Fruit fly (Drosophila melanogaster): ENCODE results near the gene lilli.

lilli gene

dm6 chr2L:2886226-2886569 is 469 bp downstream of the lilli start:
- TF ChIP-seq CG11617 (GFP tag; optimal IDR thresholded peaks at IDR 0.05) (no peak), Crg-1 (GFP tag; optimal IDR thresholded peaks at IDR 0.05) (no peak), cnc (optimal IDR thresholded peaks at IDR 0.05) (no peak), CG33017 (tag; optimal IDR thresholded peaks at IDR 0.05) (no peak), CG1620 (GFP tag; optimal IDR thresholded peaks at IDR 0.05) (no peak), CG5204 (GFP tag; optimal IDR thresholded peaks at IDR 0.05) (no peak), cic (GFP tag; optimal IDR thresholded peaks at IDR 0.05) (no peak), CG7045 (GFP tag; optimal IDR thresholded peaks at IDR 0.05) (no peak), kay (GFP tag; ENCODE audit: borderline replicate concordance) (no peak), tj (GFP tag; optimal IDR thresholded peaks at IDR 0.05) (no peak), ovo (GFP tag; optimal IDR thresholded peaks at IDR 0.05) (no peak), CG12768 (GFP tag; optimal IDR thresholded peaks at IDR 0.05) (no peak), Hr96 (GFP tag; optimal IDR thresholded peaks at IDR 0.05) (no peak)

- TF ChIP-seq Clk (GFP tag; optimal IDR thresholded peaks at IDR 0.05) (no peak), cic (GFP tag; optimal IDR thresholded peaks at IDR 0.05) (no peak), CG14711 (tag; optimal IDR thresholded peaks at IDR 0.05) (no peak), Hr96 (GFP tag; optimal IDR thresholded peaks at IDR 0.05) (no peak), CG12768 (GFP tag; optimal IDR thresholded peaks at IDR 0.05) (no peak), Mnt (GFP tag; optimal IDR thresholded peaks at IDR 0.05) (no peak), tj (GFP tag; optimal IDR thresholded peaks at IDR 0.05) (peak; percentile 94), kay (GFP tag; ENCODE audit: borderline replicate concordance) (peak; percentile 70)
Observed at dm6 chr2L:2886613-2887537, 1.1 kb downstream of the lilli start.

dm6 chr2L:2887760-2888600 is 2.3 kb downstream of the lilli start:
- TF ChIP-seq ovo (GFP tag; optimal IDR thresholded peaks at IDR 0.05) (peak; percentile 92), CG12768 (GFP tag; optimal IDR thresholded peaks at IDR 0.05) (no peak), Mnt (GFP tag; optimal IDR thresholded peaks at IDR 0.05) (no peak), CG14711 (tag; optimal IDR thresholded peaks at IDR 0.05) (no peak), bab1 (GFP tag; optimal IDR thresholded peaks at IDR 0.05) (no peak), Hr96 (GFP tag; optimal IDR thresholded peaks at IDR 0.05) (no peak), pad (GFP tag; optimal IDR thresholded peaks at IDR 0.05) (peak; percentile 24), CG1620 (GFP tag; optimal IDR thresholded peaks at IDR 0.05) (no peak), CG5204 (GFP tag; optimal IDR thresholded peaks at IDR 0.05) (no peak), tj (GFP tag; optimal IDR thresholded peaks at IDR 0.05) (no peak), Clk (GFP tag; optimal IDR thresholded peaks at IDR 0.05) (no peak), Crg-1 (GFP tag; optimal IDR thresholded peaks at IDR 0.05) (no peak), kay (GFP tag; ENCODE audit: borderline replicate concordance) (peak; percentile 92), CG11617 (GFP tag; optimal IDR thresholded peaks at IDR 0.05) (peak; percentile 28), CG7045 (GFP tag; optimal IDR thresholded peaks at IDR 0.05) (no peak), CG33017 (tag; optimal IDR thresholded peaks at IDR 0.05) (no peak), toe (GFP tag; optimal IDR thresholded peaks at IDR 0.05) (no peak), CG7101 (tag; optimal IDR thresholded peaks at IDR 0.05) (no peak), cnc (optimal IDR thresholded peaks at IDR 0.05) (no peak), cic (GFP tag; optimal IDR thresholded peaks at IDR 0.05) (no peak)

DNA sequence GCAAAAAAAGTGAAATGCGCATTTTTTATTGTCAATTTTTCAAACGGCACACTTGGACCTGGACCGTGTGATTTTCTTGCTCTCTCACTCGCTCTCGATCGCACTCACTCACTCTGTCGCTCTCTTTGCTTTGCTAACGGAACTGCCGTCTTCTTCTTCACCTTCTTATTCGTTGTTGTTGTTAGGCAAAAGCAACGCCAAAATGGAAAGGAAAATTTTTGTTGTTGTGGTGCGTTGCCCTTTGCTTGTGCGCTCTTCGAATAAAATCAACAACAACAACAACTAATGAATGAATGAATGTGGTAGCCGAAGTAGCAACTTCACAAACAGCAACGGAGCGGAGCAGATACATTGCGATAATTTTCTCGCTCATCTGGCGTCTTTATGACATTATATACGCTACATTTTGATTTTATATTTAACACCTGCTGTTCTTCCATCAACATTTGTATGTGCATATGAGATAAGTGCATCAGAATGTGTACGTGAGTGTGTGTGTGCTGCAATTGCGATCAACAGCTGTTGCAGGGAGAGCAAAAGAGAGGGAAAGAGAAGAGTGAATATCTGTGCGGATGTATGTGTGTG is 3.2 kb downstream of the lilli start:
- TF ChIP-seq Clk (GFP tag; optimal IDR thresholded peaks at IDR 0.05) (no peak), tj (GFP tag; optimal IDR thresholded peaks at IDR 0.05) (peak; percentile 7), toe (GFP tag; optimal IDR thresholded peaks at IDR 0.05) (no peak), CG1620 (GFP tag; optimal IDR thresholded peaks at IDR 0.05) (no peak), pad (GFP tag; optimal IDR thresholded peaks at IDR 0.05) (no peak), cnc (optimal IDR thresholded peaks at IDR 0.05) (no peak), CG14711 (tag; optimal IDR thresholded peaks at IDR 0.05) (no peak), Mnt (GFP tag; optimal IDR thresholded peaks at IDR 0.05) (no peak), CG5204 (GFP tag; optimal IDR thresholded peaks at IDR 0.05) (no peak), Crg-1 (GFP tag; optimal IDR thresholded peaks at IDR 0.05) (no peak), CG33017 (tag; optimal IDR thresholded peaks at IDR 0.05) (peak; percentile 50), Hr96 (GFP tag; optimal IDR thresholded peaks at IDR 0.05) (no peak), ovo (GFP tag; optimal IDR thresholded peaks at IDR 0.05) (peak; percentile 85), kay (GFP tag; ENCODE audit: borderline replicate concordance) (no peak), CG11617 (GFP tag; optimal IDR thresholded peaks at IDR 0.05) (no peak), cic (GFP tag; optimal IDR thresholded peaks at IDR 0.05) (peak; percentile 30), CG7101 (tag; optimal IDR thresholded peaks at IDR 0.05) (no peak), CG12768 (GFP tag; optimal IDR thresholded peaks at IDR 0.05) (peak; percentile 10), CG7045 (GFP tag; optimal IDR thresholded peaks at IDR 0.05) (no peak), bab1 (GFP tag; optimal IDR thresholded peaks at IDR 0.05) (peak; percentile 11)

DNA sequence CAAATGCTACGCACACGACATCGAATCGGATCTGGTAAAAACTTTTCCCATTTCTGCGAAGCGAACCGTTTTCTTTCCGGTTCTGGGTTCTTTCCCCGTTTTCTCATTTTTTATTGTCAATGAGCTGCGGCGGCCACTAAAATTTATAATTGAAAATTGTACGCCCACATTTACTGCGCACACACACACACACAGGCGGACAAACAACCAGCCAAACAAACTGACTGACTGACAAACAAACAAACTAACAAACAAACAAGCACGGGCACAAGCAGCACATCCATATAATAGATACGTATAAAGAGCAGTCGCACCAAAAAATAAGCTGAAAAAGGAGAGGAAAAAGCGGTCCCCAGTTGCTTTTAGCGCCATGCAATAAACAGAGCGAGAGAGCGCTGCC is 5.5 kb downstream of the lilli start:
- TF ChIP-seq Hr96 (GFP tag; optimal IDR thresholded peaks at IDR 0.05) = no peak
- TF ChIP-seq Crg-1 (GFP tag; optimal IDR thresholded peaks at IDR 0.05) = no peak
- no peak for TF ChIP-seq CG7045 (GFP tag; optimal IDR thresholded peaks at IDR 0.05)
- no peak for TF ChIP-seq ovo (GFP tag; optimal IDR thresholded peaks at IDR 0.05)
- no peak for TF ChIP-seq Mnt (GFP tag; optimal IDR thresholded peaks at IDR 0.05)
- TF ChIP-seq Clk (GFP tag; optimal IDR thresholded peaks at IDR 0.05) = no peak
- TF ChIP-seq kay (GFP tag; ENCODE audit: borderline replicate concordance) = no peak
- TF ChIP-seq CG11617 (GFP tag; optimal IDR thresholded peaks at IDR 0.05) = no peak
- no peak for TF ChIP-seq cnc (optimal IDR thresholded peaks at IDR 0.05)
- TF ChIP-seq cic (GFP tag; optimal IDR thresholded peaks at IDR 0.05) = no peak
- TF ChIP-seq CG33017 (tag; optimal IDR thresholded peaks at IDR 0.05) = no peak
